Worm (Caenorhabditis elegans): ENCODE measurements around the gene F28B12.6.

DNA sequence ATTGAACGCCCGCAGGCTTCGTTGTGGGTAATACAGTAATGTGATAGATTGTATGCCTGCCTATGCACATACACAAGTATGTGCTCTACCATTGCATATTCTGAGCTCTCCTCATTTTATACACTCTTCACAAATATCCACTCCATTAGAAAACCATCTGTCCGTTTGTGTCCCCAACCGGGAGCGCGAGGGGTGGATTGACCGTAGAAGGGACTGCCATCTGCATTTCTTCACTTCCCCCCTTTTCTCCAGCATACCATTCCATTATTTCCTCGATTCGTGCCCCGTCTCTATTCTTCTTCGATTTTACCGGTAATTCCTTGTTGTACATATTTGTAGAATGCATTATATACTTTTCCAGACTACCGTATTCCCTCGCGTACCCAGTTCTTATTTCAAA lies 7.5 kb upstream of the F28B12.6 start:
- TF ChIP-seq tbx-2 (tag; optimal IDR thresholded peaks at IDR 0.05) (no peak), ztf-11 (tag; optimal IDR thresholded peaks at IDR 0.05) (no peak), nhr-237 (tag; optimal IDR thresholded peaks at IDR 0.05) (no peak), isw-1 (GFP tag; IDR thresholded peaks at IDR 0.05) (no peak), nhr-71 (tag; optimal IDR thresholded peaks at IDR 0.05) (no peak), ama-1 (optimal IDR thresholded peaks at IDR 0.05) (no peak), fkh-8 (tag; optimal IDR thresholded peaks at IDR 0.05) (no peak), jun-1 (tag; optimal IDR thresholded peaks at IDR 0.05) (no peak), mdl-1 (tag; optimal IDR thresholded peaks at IDR 0.05) (no peak)
